Fruit fly (Drosophila melanogaster): Measurements from ENCODE around the gene Iru.
A peak's percentile ranks its signal among the peaks of the same experiment; 100 is the strongest.

- TF ChIP-seq Lpt (GFP tag; optimal IDR thresholded peaks at IDR 0.05), result peak; percentile 99
- TF ChIP-seq Blimp-1 (GFP tag; optimal IDR thresholded peaks at IDR 0.05), result peak; percentile 78
- TF ChIP-seq OdsH (GFP tag; optimal IDR thresholded peaks at IDR 0.05), result peak; percentile 99
- TF ChIP-seq CG6163 (GFP tag; IDR thresholded peaks at IDR 0.05), result peak; percentile 99
- TF ChIP-seq CG11762 (GFP tag; optimal IDR thresholded peaks at IDR 0.05; ENCODE audit: insufficient read depth), result peak; percentile 98
- peak; percentile 98 for TF ChIP-seq CG3032 (tag; optimal IDR thresholded peaks at IDR 0.05)
- TF ChIP-seq Eip75B (GFP tag; optimal IDR thresholded peaks at IDR 0.05), result peak; percentile 99
- peak; percentile 98 for TF ChIP-seq CG4318 (GFP tag; optimal IDR thresholded peaks at IDR 0.05)
- TF ChIP-seq lz (GFP tag; optimal IDR thresholded peaks at IDR 0.05), result peak; percentile 97
Measured at dm6 chr3R:9031797-9032418, 25.7 kb downstream of the Iru start.
